Worm (Caenorhabditis elegans) whole organism, early embryonic: ENCODE data around the gene hxk-3.

Experiments used
- aly-1 ChIP-seq: sonication (generic microtip); optimal IDR thresholded peaks from 2 replicates; lab custom pipeline; 2016; ENCODE audit warnings: missing genetic modification characterization, missing compliant biosample characterization
- ama-1 ChIP-seq: fragments of 150-350 bp; optimal IDR thresholded peaks from 2 replicates; lab custom pipeline; 2014
- ceh-13 ChIP-seq: fragments of 200-800 bp; sonication (Bioruptor generic); optimal IDR thresholded peaks from 2 replicates; lab custom pipeline; 2018; ENCODE audit warnings: mild to moderate bottlenecking, missing genetic modification characterization, missing compliant biosample characterization
- ets-7 ChIP-seq: sonication (generic microtip); optimal IDR thresholded peaks from 2 replicates; lab custom pipeline; 2016; ENCODE audit warnings: missing genotype, missing genetic modification characterization, missing compliant biosample characterization
- hmg-4 ChIP-seq: fragments of 200-800 bp; sonication (Bioruptor generic); optimal IDR thresholded peaks from 2 replicates; lab custom pipeline; 2018; ENCODE audit warnings: mild to moderate bottlenecking, missing genetic modification characterization, missing compliant biosample characterization
- hnd-1 ChIP-seq: sonication (generic microtip); optimal IDR thresholded peaks from 2 replicates; lab custom pipeline; 2016; ENCODE audit warnings: missing genetic modification characterization, missing compliant biosample characterization
- pes-1 ChIP-seq: fragments of 200-800 bp; sonication (Bioruptor generic); IDR thresholded peaks from 2 replicates; pipeline ENCODE4 v1.3.6; 2022; ENCODE audit warnings: missing genetic modification reagents, missing genetic modification characterization, missing compliant biosample characterization
- tbx-37 ChIP-seq: fragments of 200-800 bp; sonication (Bioruptor generic); conservative IDR thresholded peaks from 2 replicates; pipeline ENCODE4 v1.3.6; 2022; ENCODE audit warnings: missing genetic modification reagents, missing genetic modification characterization, missing compliant biosample characterization
- tra-4 ChIP-seq: sonication (generic microtip); optimal IDR thresholded peaks from 2 replicates; lab custom pipeline; 2017; ENCODE audit warnings: missing genetic modification characterization, missing compliant biosample characterization

ce11 chrIV:1460686-1461085, 36.7 kb upstream of the hxk-3 start, which contains the start of gene col-106:
- TF ChIP-seq ets-7 (tag; lab: Kevin White, UChicago) (no peak), hmg-4 (GFP tag; lab: Kevin White, UChicago) (no peak), tra-4 (tag; lab: Kevin White, UChicago) (no peak), aly-1 (no peak), ceh-13 (no peak), hnd-1 (tag; lab: Kevin White, UChicago) (no peak), tbx-37 (GFP tag; lab: Robert Waterston, UW) (no peak), ama-1 (lab: Kevin White, UChicago) (no peak), pes-1 (GFP tag; lab: Robert Waterston, UW) (no peak)
